Fruit fly (Drosophila melanogaster): Measurements from ENCODE around the gene CG12713.

Gene CG12713

DNA sequence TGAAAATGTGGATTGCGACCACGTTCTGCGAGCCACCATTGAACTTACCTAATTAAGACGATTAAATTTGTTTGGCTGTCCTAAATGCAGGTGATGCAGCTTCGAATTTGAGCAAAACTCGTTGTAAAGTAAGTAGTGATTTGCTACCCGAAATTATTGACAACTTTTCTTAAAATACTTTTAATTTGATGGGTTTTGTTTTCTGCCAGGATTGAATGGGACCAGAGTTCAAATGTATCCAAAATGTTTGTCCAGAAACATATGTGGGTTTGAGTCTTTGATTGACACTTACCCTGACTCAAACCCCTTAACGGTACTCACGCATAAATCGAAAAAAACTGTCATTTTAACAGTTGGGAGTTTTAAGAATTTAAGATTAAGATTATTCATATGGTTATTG lies 4.9 kb downstream of the CG12713 start, which contains the start of gene CG15715 (continued):
- no peak for TF ChIP-seq CG43689 (GFP tag; IDR thresholded peaks at IDR 0.05)
- TF ChIP-seq Hr51 (GFP tag; optimal IDR thresholded peaks at IDR 0.05), result no peak
- TF ChIP-seq vnd (GFP tag; IDR thresholded peaks at IDR 0.05; ENCODE audit: partially characterized antibody), result no peak
- no peak for TF ChIP-seq Sox100B (GFP tag; optimal IDR thresholded peaks at IDR 0.05)
- no peak for TF ChIP-seq CG15269 (tag; optimal IDR thresholded peaks at IDR 0.05)
- TF ChIP-seq CG10209 (GFP tag; optimal IDR thresholded peaks at IDR 0.05), result no peak
- TF ChIP-seq CG11560 (tag; IDR thresholded peaks at IDR 0.05), result no peak
- peak; percentile 27 for TF ChIP-seq HmgD (GFP tag; optimal IDR thresholded peaks at IDR 0.05)
- peak; percentile 19 for TF ChIP-seq bcd (GFP tag; optimal IDR thresholded peaks at IDR 0.05)
- TF ChIP-seq B-H2 (GFP tag; optimal IDR thresholded peaks at IDR 0.05), result peak; percentile 18
- peak; percentile 49 for TF ChIP-seq CG3847 (GFP tag; IDR thresholded peaks at IDR 0.05)
- TF ChIP-seq CG30403 (GFP tag; optimal IDR thresholded peaks at IDR 0.05), result no peak
- no peak for TF ChIP-seq CG2129 (GFP tag; IDR thresholded peaks at IDR 0.05; ENCODE audit: partially characterized antibody)
- TF ChIP-seq CG33557 (GFP tag; optimal IDR thresholded peaks at IDR 0.05), result no peak
- TF ChIP-seq org-1 (GFP tag; optimal IDR thresholded peaks at IDR 0.05), result no peak
- TF ChIP-seq Sry-δ (GFP tag; optimal IDR thresholded peaks at IDR 0.05), result peak; percentile 56
- peak; percentile 21 for TF ChIP-seq gro (GFP tag; optimal IDR thresholded peaks at IDR 0.05)
- TF ChIP-seq Chrac-16 (GFP tag; optimal IDR thresholded peaks at IDR 0.05), result no peak
- no peak for TF ChIP-seq mam (GFP tag; optimal IDR thresholded peaks at IDR 0.05)
- TF ChIP-seq HmgZ (tag; optimal IDR thresholded peaks at IDR 0.05), result peak; percentile 62
- no peak for TF ChIP-seq Dfd (GFP tag; optimal IDR thresholded peaks at IDR 0.05)
- no peak for TF ChIP-seq prd (optimal IDR thresholded peaks at IDR 0.05)
- TF ChIP-seq prd (GFP tag; IDR thresholded peaks at IDR 0.05), result no peak
- no peak for TF ChIP-seq CG31441 (GFP tag; IDR thresholded peaks at IDR 0.05)
- TF ChIP-seq fu2 (GFP tag; optimal IDR thresholded peaks at IDR 0.05), result no peak
- no peak for TF ChIP-seq chn (GFP tag; optimal IDR thresholded peaks at IDR 0.05)
- no peak for TF ChIP-seq ac (GFP tag; optimal IDR thresholded peaks at IDR 0.05)
- TF ChIP-seq CG15601 (tag; optimal IDR thresholded peaks at IDR 0.05), result peak; percentile 30
- TF ChIP-seq Med (GFP tag), result peak; percentile 88
- TF ChIP-seq lilli (GFP tag; optimal IDR thresholded peaks at IDR 0.05), result peak; percentile 26
- no peak for TF ChIP-seq CG11456 (GFP tag; IDR thresholded peaks at IDR 0.05)
- no peak for TF ChIP-seq CG3281 (GFP tag; optimal IDR thresholded peaks at IDR 0.05)
- no peak for TF ChIP-seq CG5180 (GFP tag; optimal IDR thresholded peaks at IDR 0.05)
- no peak for TF ChIP-seq odd (GFP tag; optimal IDR thresholded peaks at IDR 0.05)
- peak; percentile 88 for TF ChIP-seq wek (GFP tag; optimal IDR thresholded peaks at IDR 0.05)
- TF ChIP-seq CG17829 (tag; optimal IDR thresholded peaks at IDR 0.05), result peak; percentile 50
- TF ChIP-seq CHES-1-like (GFP tag; optimal IDR thresholded peaks at IDR 0.05), result peak; percentile 48
- TF ChIP-seq bbx (GFP tag; IDR thresholded peaks at IDR 0.05; ENCODE audit: partially characterized antibody), result peak; percentile 42; the same call in 1 of the 2 replicates
- TF ChIP-seq CG7987 (GFP tag; optimal IDR thresholded peaks at IDR 0.05), result no peak
- peak; percentile 14 for TF ChIP-seq CG12769 (tag; optimal IDR thresholded peaks at IDR 0.05)
- peak; percentile 55 for TF ChIP-seq row (GFP tag; IDR thresholded peaks at IDR 0.05)
- peak; percentile 32; the same call in 1 of the 3 replicates for TF ChIP-seq CG17361 (GFP tag; IDR thresholded peaks at IDR 0.05)
- peak; percentile 43 for TF ChIP-seq CoRest (tag; optimal IDR thresholded peaks at IDR 0.05)
- TF ChIP-seq H15 (GFP tag; IDR thresholded peaks at IDR 0.05), result no peak
- peak; percentile 19; the same call in 1 of the 2 replicates for TF ChIP-seq CG32532 (GFP tag; IDR thresholded peaks at IDR 0.05)
- peak; percentile 9 for TF ChIP-seq pho (GFP tag; optimal IDR thresholded peaks at IDR 0.05)
- no peak for TF ChIP-seq da (GFP tag; optimal IDR thresholded peaks at IDR 0.05)
- no peak for TF ChIP-seq Hr39 (optimal IDR thresholded peaks at IDR 0.05)
- no peak for TF ChIP-seq CG14860 (GFP tag; IDR thresholded peaks at IDR 0.05; ENCODE audit: partially characterized antibody)
- TF ChIP-seq en (GFP tag; optimal IDR thresholded peaks at IDR 0.05), result no peak
- TF ChIP-seq CG13624 (GFP tag; optimal IDR thresholded peaks at IDR 0.05), result peak; percentile 18
- no peak for TF ChIP-seq CG11247 (GFP tag; IDR thresholded peaks at IDR 0.05)

Measured in whole organism, embryonic.